Fruit fly (Drosophila melanogaster) whole organism, embryonic: ENCODE results near the gene Jhbp7.

ENCODE experiments used
- Abd-B ChIP-seq: fragments of 200-800 bp; sonication (Bioruptor generic); optimal IDR thresholded peaks from 2 replicates; lab custom pipeline; 2018; ENCODE audit warnings: missing biosample characterization, mild to moderate bottlenecking, missing genetic modification characterization, moderate library complexity
- Aef1 ChIP-seq: fragments of 200-800 bp; sonication (Bioruptor generic); IDR thresholded peaks from 3 replicates; pipeline ENCODE4 v1.3.6; 2022; ENCODE audit warnings: missing biosample characterization, missing genetic modification characterization
- C15 ChIP-seq: fragments of 200-800 bp; sonication (Bioruptor generic); IDR thresholded peaks from 3 replicates; pipeline ENCODE4 v1.3.6; 2022; ENCODE audit warnings: missing biosample characterization, missing genetic modification characterization
- CG10147 ChIP-seq: fragments of 200-800 bp; sonication (Bioruptor generic); optimal IDR thresholded peaks from 2 replicates; lab custom pipeline; 2019; ENCODE audit warnings: missing biosample characterization, mild to moderate bottlenecking, missing genetic modification characterization, moderate library complexity
- CG10209 ChIP-seq: fragments of 200-800 bp; sonication (Bioruptor generic); optimal IDR thresholded peaks from 3 replicates; lab custom pipeline; 2017; ENCODE audit warnings: missing biosample characterization, mild to moderate bottlenecking, missing genetic modification characterization, missing genetic modification reagents
- CG10431 ChIP-seq: fragments of 200-800 bp; sonication (Bioruptor generic); optimal IDR thresholded peaks from 3 replicates; lab custom pipeline; 2018; ENCODE audit warnings: missing biosample characterization, mild to moderate bottlenecking, missing genetic modification characterization
- CG10654 ChIP-seq: fragments of 200-800 bp; sonication (Bioruptor generic); optimal IDR thresholded peaks from 2 replicates; lab custom pipeline; 2016; ENCODE audit warnings: missing biosample characterization, missing genetic modification characterization
- CG10979 ChIP-seq: fragments of 200-800 bp; sonication (Bioruptor generic); optimal IDR thresholded peaks from 2 replicates; lab custom pipeline; 2018; ENCODE audit warnings: missing biosample characterization, mild to moderate bottlenecking, missing genetic modification characterization, moderate library complexity
- CG1647 ChIP-seq: fragments of 200-800 bp; sonication (Bioruptor generic); optimal IDR thresholded peaks from 3 replicates; lab custom pipeline; 2016; ENCODE audit warnings: missing biosample characterization, missing genetic modification characterization
- CG1832 ChIP-seq: fragments of 200-800 bp; sonication (Bioruptor generic); optimal IDR thresholded peaks from 2 replicates; lab custom pipeline; 2017; ENCODE audit warnings: missing biosample characterization, mild to moderate bottlenecking, missing genetic modification characterization, inconsistent platforms
- CG2199 ChIP-seq: fragments of 200-800 bp; sonication (Bioruptor generic); IDR thresholded peaks from 3 replicates; pipeline ENCODE4 v1.3.6; 2022; ENCODE audit warnings: missing biosample characterization, missing genetic modification characterization
- CG33557 ChIP-seq: fragments of 200-800 bp; sonication (Bioruptor generic); optimal IDR thresholded peaks from 2 replicates; lab custom pipeline; 2019; ENCODE audit warnings: missing biosample characterization, mild to moderate bottlenecking, missing genetic modification characterization, moderate library complexity
- CG3407 ChIP-seq: fragments of 200-800 bp; sonication (Bioruptor generic); optimal IDR thresholded peaks from 2 replicates; lab custom pipeline; 2018; ENCODE audit warnings: missing biosample characterization, mild to moderate bottlenecking, missing genetic modification characterization
- CG3726 ChIP-seq: fragments of 200-800 bp; sonication (Bioruptor generic); IDR thresholded peaks from 3 replicates; pipeline ENCODE4, ENCODE4 v1.3.6; 2022; ENCODE audit warnings: missing biosample characterization, missing genetic modification characterization
- CG4854 ChIP-seq: fragments of 200-800 bp; sonication (Bioruptor generic); optimal IDR thresholded peaks from 2 replicates; lab custom pipeline; 2016; ENCODE audit warnings: missing biosample characterization, missing genetic modification characterization, inconsistent platforms
- CG6791 ChIP-seq: fragments of 200-800 bp; sonication (Bioruptor generic); IDR thresholded peaks from 3 replicates; pipeline ENCODE4 v1.3.6; 2022; ENCODE audit warnings: missing biosample characterization, missing genetic modification characterization; ENCODE audit not compliant: partially characterized antibody
- CG7745 ChIP-seq: fragments of 200-800 bp; sonication (Bioruptor generic); optimal IDR thresholded peaks from 2 replicates; lab custom pipeline; 2018; ENCODE audit warnings: missing biosample characterization, mild to moderate bottlenecking, missing genetic modification characterization, moderate library complexity
- CG8359 ChIP-seq: fragments of 200-800 bp; sonication (Bioruptor generic); optimal IDR thresholded peaks from 2 replicates; lab custom pipeline; 2017; ENCODE audit warnings: missing biosample characterization, mild to moderate bottlenecking, missing genetic modification characterization, borderline replicate concordance
- CG9437 ChIP-seq: fragments of 200-800 bp; sonication (Bioruptor generic); optimal IDR thresholded peaks from 2 replicates; lab custom pipeline; 2018; ENCODE audit warnings: missing biosample characterization, mild to moderate bottlenecking, missing genetic modification characterization
- CG9609 ChIP-seq: fragments of 200-800 bp; sonication (Bioruptor generic); optimal IDR thresholded peaks from 3 replicates; lab custom pipeline; 2016; ENCODE audit warnings: missing biosample characterization, missing genetic modification characterization
- CoRest ChIP-seq: fragments of 200-800 bp; sonication (Bioruptor generic); optimal IDR thresholded peaks from 3 replicates; lab custom pipeline; 2018; ENCODE audit warnings: missing biosample characterization, mild to moderate bottlenecking, missing genetic modification characterization, moderate library complexity
- Dbx ChIP-seq: fragments of 200-800 bp; sonication (Bioruptor generic); IDR thresholded peaks from 3 replicates; pipeline ENCODE4 v1.3.6; 2022; ENCODE audit warnings: missing biosample characterization, missing genetic modification characterization
- Dek ChIP-seq: fragments of 200-800 bp; sonication (Bioruptor generic); optimal IDR thresholded peaks from 3 replicates; lab custom pipeline; 2019; ENCODE audit warnings: missing biosample characterization, mild to moderate bottlenecking, missing genetic modification characterization, moderate library complexity
- Dip3 ChIP-seq: fragments of 200-800 bp; sonication (Bioruptor generic); optimal IDR thresholded peaks from 3 replicates; lab custom pipeline; 2016; ENCODE audit warnings: missing biosample characterization, missing genetic modification characterization
- Hr51 ChIP-seq, 2 experiments: fragments of 200-800 bp; sonication (Bioruptor generic); optimal IDR thresholded peaks; 2 replicates in 1 of 2; 3 replicates in 1 of 2; lab custom pipeline; 2016 to 2018; ENCODE audit warnings: missing biosample characterization in 2 of 2, missing genetic modification characterization in 2 of 2, mild to moderate bottlenecking in 1 of 2, moderate library complexity in 1 of 2
- Hr78 ChIP-seq, 2 experiments: fragments of 200-800 bp in 1 of 2; fragments of >200 bp in 1 of 2; sonication (Bioruptor generic) in 1 of 2; optimal IDR thresholded peaks; 2 replicates each; lab custom pipeline; 2017 to 2019; ENCODE audit warnings: missing biosample characterization in 2 of 2, missing genetic modification characterization in 2 of 2, mild to moderate bottlenecking in 1 of 2, moderate library complexity in 1 of 2
- Jarid2 ChIP-seq: fragments of 200-800 bp; sonication (Bioruptor generic); optimal IDR thresholded peaks from 3 replicates; lab custom pipeline; 2017; ENCODE audit warnings: mild to moderate bottlenecking, missing biosample characterization, missing genetic modification reagents, missing genetic modification characterization
- NFAT ChIP-seq: fragments of 200-800 bp; sonication (Bioruptor generic); IDR thresholded peaks from 2 replicates; pipeline ENCODE4 v1.3.6; 2022; ENCODE audit warnings: missing biosample characterization, missing genetic modification characterization
- NfI ChIP-seq: fragments of 200-800 bp; sonication (Bioruptor generic); optimal IDR thresholded peaks from 3 replicates; lab custom pipeline; 2018; ENCODE audit warnings: missing biosample characterization, mild to moderate bottlenecking, missing genetic modification characterization, moderate library complexity
- Rfx ChIP-seq: fragments of 200-800 bp; sonication (Bioruptor generic); IDR thresholded peaks from 2 replicates; pipeline ENCODE4 v1.3.6; 2022; ENCODE audit warnings: missing biosample characterization, missing genetic modification characterization
- Sox100B ChIP-seq: fragments of 200-800 bp; sonication (Bioruptor generic); optimal IDR thresholded peaks from 3 replicates; lab custom pipeline; 2018; ENCODE audit warnings: missing biosample characterization, mild to moderate bottlenecking, missing genetic modification characterization
- Vsx1 ChIP-seq: fragments of 200-800 bp; sonication (Bioruptor generic); optimal IDR thresholded peaks from 2 replicates; lab custom pipeline; 2017; ENCODE audit warnings: missing biosample characterization, mild to moderate bottlenecking, missing genetic modification characterization, missing genetic modification reagents
- Xrp1 ChIP-seq: fragments of 200-800 bp; sonication (Bioruptor generic); IDR thresholded peaks from 2 replicates; pipeline ENCODE4 v1.3.6; 2022; ENCODE audit warnings: missing biosample characterization, missing genetic modification characterization
- ab ChIP-seq: fragments of 200-800 bp; sonication (Bioruptor generic); optimal IDR thresholded peaks from 2 replicates; lab custom pipeline; 2016; ENCODE audit warnings: missing biosample characterization, missing genetic modification characterization
- corto ChIP-seq: fragments of 200-800 bp; sonication (Bioruptor generic); optimal IDR thresholded peaks from 2 replicates; lab custom pipeline; 2016; ENCODE audit warnings: missing biosample characterization, mild to moderate bottlenecking, missing genetic modification characterization, moderate library complexity
- crc ChIP-seq: fragments of 200-800 bp; sonication (Bioruptor generic); optimal IDR thresholded peaks from 2 replicates; lab custom pipeline; 2016; ENCODE audit warnings: missing biosample characterization, missing genetic modification characterization
- croc ChIP-seq: fragments of 200-800 bp; sonication (Bioruptor generic); conservative IDR thresholded peaks from 3 replicates; pipeline ENCODE4 v1.3.6; 2022; ENCODE audit warnings: missing biosample characterization, missing genetic modification characterization
- dan ChIP-seq: fragments of 200-800 bp; sonication (Bioruptor generic); IDR thresholded peaks from 2 replicates; pipeline ENCODE4 v1.3.6; 2022; ENCODE audit warnings: missing biosample characterization, missing genetic modification characterization
- dati ChIP-seq: fragments of 200-800 bp; sonication (Bioruptor generic); IDR thresholded peaks from 2 replicates; pipeline ENCODE4 v1.3.6; 2022; ENCODE audit warnings: missing biosample characterization, missing genetic modification characterization
- dmrt11E ChIP-seq: fragments of 200-800 bp; sonication (Bioruptor generic); optimal IDR thresholded peaks from 3 replicates; lab custom pipeline; 2018; ENCODE audit warnings: missing biosample characterization, mild to moderate bottlenecking, missing genetic modification characterization, moderate library complexity
- lmd ChIP-seq: fragments of 200-800 bp; sonication (Bioruptor generic); IDR thresholded peaks from 2 replicates; pipeline ENCODE4 v1.3.6; 2022; ENCODE audit warnings: missing biosample characterization, missing genetic modification characterization
- mld ChIP-seq: fragments of 200-800 bp; sonication (Bioruptor generic); IDR thresholded peaks from 3 replicates; pipeline ENCODE4 v1.3.6; 2022; ENCODE audit warnings: missing biosample characterization, missing genetic modification characterization; ENCODE audit not compliant: partially characterized antibody
- oc ChIP-seq: fragments of 200-800 bp; sonication (Bioruptor generic); optimal IDR thresholded peaks from 2 replicates; lab custom pipeline; 2018; ENCODE audit warnings: missing biosample characterization, mild to moderate bottlenecking, missing genetic modification characterization, moderate library complexity
- org-1 ChIP-seq: fragments of 200-800 bp; sonication (Bioruptor generic); optimal IDR thresholded peaks from 2 replicates; lab custom pipeline; 2017; ENCODE audit warnings: missing biosample characterization, missing genetic modification characterization
- otp ChIP-seq: fragments of 200-800 bp; sonication (Bioruptor generic); IDR thresholded peaks from 3 replicates; pipeline ENCODE4, ENCODE4 v1.3.6; 2022; ENCODE audit warnings: missing biosample characterization, missing genetic modification characterization
- sd ChIP-seq: fragments of 200-800 bp; sonication (Bioruptor generic); optimal IDR thresholded peaks from 3 replicates; lab custom pipeline; 2018; ENCODE audit warnings: missing biosample characterization, mild to moderate bottlenecking, missing genetic modification characterization, moderate library complexity
- so ChIP-seq: fragments of 200-800 bp; sonication (Bioruptor generic); IDR thresholded peaks from 3 replicates; pipeline ENCODE4 v1.3.6; 2022; ENCODE audit warnings: missing biosample characterization, missing genetic modification characterization
- tll ChIP-seq, 2 experiments: fragments of 200-800 bp in 1 of 2; fragments of >200 bp in 1 of 2; sonication (Bioruptor generic) in 1 of 2; optimal IDR thresholded peaks; 2 replicates each; lab custom pipeline; 2017 to 2019; ENCODE audit warnings: missing biosample characterization in 2 of 2, missing genetic modification characterization in 2 of 2, mild to moderate bottlenecking in 1 of 2, moderate library complexity in 1 of 2
- tup ChIP-seq: fragments of 200-800 bp; sonication (Bioruptor generic); optimal IDR thresholded peaks from 2 replicates; lab custom pipeline; 2016; ENCODE audit warnings: missing biosample characterization, mild to moderate bottlenecking, missing genetic modification characterization, moderate library complexity

The Jhbp7 gene

dm6 chr3R:25193726-25194204 lies 43.6 kb upstream of the Jhbp7 start, which contains the start of gene lobo (continued):
- TF ChIP-seq oc (tag; lab: Kevin White, UChicago) (peak; percentile 14), lmd (GFP tag; lab: Robert Waterston, UW) (0 out of 2 replicates have a peak, but pooled peaks have one; percentile 6), C15 (GFP tag; lab: Robert Waterston, UW) (no peak), org-1 (GFP tag; lab: Kevin White, UChicago) (no peak), mld (no peak), CG3726 (GFP tag; lab: Robert Waterston, UW) (no peak), corto (GFP tag; lab: Kevin White, UChicago) (no peak), otp (GFP tag; lab: Robert Waterston, UW) (peak; percentile 84), Vsx1 (peak; percentile 34), dati (no peak), CG1647 (GFP tag; lab: Kevin White, UChicago) (no peak), CoRest (tag; lab: Kevin White, UChicago) (peak; percentile 83), so (GFP tag; lab: Robert Waterston, UW) (peak; percentile 36; the same call in 1 of the 3 replicates), CG3407 (GFP tag; lab: Kevin White, UChicago) (peak; percentile 52), CG10147 (GFP tag; lab: Kevin White, UChicago) (peak; percentile 49), Abd-B (peak; percentile 65), Sox100B (GFP tag; lab: Kevin White, UChicago) (no peak), CG10979 (tag; lab: Kevin White, UChicago) (peak; percentile 46), CG6791 (GFP tag; lab: Robert Waterston, UW) (no peak), Dip3 (GFP tag; lab: Kevin White, UChicago) (peak; percentile 48), CG7745 (tag; lab: Kevin White, UChicago) (no peak), tll (GFP tag; optimal IDR thresholded peaks at IDR 0.05; lab: Kevin White, UChicago) (no peak), CG10431 (GFP tag; lab: Kevin White, UChicago) (no peak), CG9437 (GFP tag; lab: Kevin White, UChicago) (peak; percentile 47), crc (GFP tag; lab: Kevin White, UChicago) (peak; percentile 62), NFAT (GFP tag; lab: Robert Waterston, UW) (peak; percentile 77), dmrt11E (tag; lab: Kevin White, UChicago) (peak; percentile 39), sd (tag; lab: Kevin White, UChicago) (no peak), Jarid2 (GFP tag; lab: Kevin White, UChicago) (peak; percentile 51), dan (GFP tag; lab: Robert Waterston, UW) (no peak), Rfx (GFP tag; lab: Robert Waterston, UW) (peak; percentile 78), CG10209 (GFP tag; lab: Kevin White, UChicago) (peak; percentile 59), CG8359 (GFP tag; lab: Kevin White, UChicago) (no peak), croc (GFP tag; lab: Robert Waterston, UW) (no peak), NfI (GFP tag; lab: Kevin White, UChicago) (peak; percentile 85), Hr78 (GFP tag; optimal IDR thresholded peaks at IDR 0.05; lab: Kevin White, UChicago) (no peak), CG4854 (GFP tag; lab: Kevin White, UChicago) (peak; percentile 44), CG33557 (GFP tag; lab: Kevin White, UChicago) (peak; percentile 64), Dek (peak; percentile 47), CG2199 (GFP tag; lab: Robert Waterston, UW) (peak; percentile 90), CG9609 (GFP tag; lab: Kevin White, UChicago) (peak; percentile 63), tup (no peak), ab (GFP tag; lab: Kevin White, UChicago) (no peak), Xrp1 (GFP tag; lab: Robert Waterston, UW) (no peak), CG1832 (GFP tag; lab: Kevin White, UChicago) (no peak), Aef1 (GFP tag; lab: Robert Waterston, UW) (peak; percentile 26; the same call in 1 of the 3 replicates), Hr51 (GFP tag; optimal IDR thresholded peaks at IDR 0.05; lab: Kevin White, UChicago) (peak; percentile 46 to 53), Dbx (GFP tag; lab: Robert Waterston, UW) (0 out of 3 replicates have a peak, but pooled peaks have one; percentile 42), CG10654 (peak; percentile 58)
